Worm (Caenorhabditis elegans): Measurements from ENCODE around the gene T10H4.4.

T10H4.4 gene

DNA sequence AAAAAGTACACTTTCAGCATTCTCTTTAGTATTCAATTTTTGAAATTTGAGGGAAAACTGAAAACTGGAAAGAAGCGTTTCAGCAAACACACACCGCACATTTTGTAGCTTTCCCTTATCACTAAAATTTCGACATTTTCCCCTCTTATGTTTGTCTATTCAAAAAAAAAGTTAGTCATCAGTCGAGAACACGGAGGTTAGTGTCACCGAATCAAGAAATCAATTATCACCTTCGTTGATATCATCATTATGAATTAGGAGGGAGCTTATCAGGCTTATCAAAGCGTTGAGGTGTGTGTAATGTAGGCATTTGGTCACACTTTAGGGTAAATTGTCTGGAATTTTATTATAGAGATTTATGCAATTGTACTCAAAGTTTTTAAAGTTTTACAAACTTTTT lies 26.4 kb upstream of the T10H4.4 start, which contains the start of gene cpr-3 (continued):
- TF ChIP-seq nhr-47 (tag; optimal IDR thresholded peaks at IDR 0.05), result no peak
- TF ChIP-seq tlp-1 (tag; optimal IDR thresholded peaks at IDR 0.05), result peak; percentile 83
- TF ChIP-seq efl-3 (GFP tag; optimal IDR thresholded peaks at IDR 0.05), result no peak
- TF ChIP-seq isw-1 (GFP tag; IDR thresholded peaks at IDR 0.05), result no peak
- TF ChIP-seq lin-15B (tag; optimal IDR thresholded peaks at IDR 0.05), result no peak

DNA sequence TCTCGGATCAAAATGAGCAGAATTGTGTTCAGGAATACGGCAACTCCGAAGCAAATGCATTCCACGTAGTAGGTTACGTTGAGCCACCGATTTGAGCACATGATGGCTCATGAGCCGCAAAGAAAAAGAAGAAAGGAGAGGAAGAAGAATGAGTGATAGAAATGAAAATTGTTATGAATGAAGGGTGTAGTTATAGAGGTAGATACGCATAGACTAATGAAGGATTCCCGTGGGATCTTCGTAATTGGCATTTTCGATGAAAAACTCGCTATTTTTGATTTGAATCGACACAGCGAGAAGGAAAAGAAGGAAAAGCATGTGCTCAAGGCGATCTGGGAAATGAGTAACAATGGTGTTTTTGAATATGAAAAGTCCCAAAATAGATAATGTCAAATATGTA lies 21.7 kb upstream of the T10H4.4 start, which contains the start of gene str-96:
TSS of gene str-96 (minus strand) at position 101 of the 400 bp plus-strand sequence.
- TF ChIP-seq egl-13 (tag; optimal IDR thresholded peaks at IDR 0.05), result no peak
- TF ChIP-seq ceh-8 (GFP tag; optimal IDR thresholded peaks at IDR 0.05), result peak; percentile 86
- TF ChIP-seq nhr-84 (tag; optimal IDR thresholded peaks at IDR 0.05), result no peak
- TF ChIP-seq fkh-8 (tag; optimal IDR thresholded peaks at IDR 0.05), result peak; percentile 32

DNA sequence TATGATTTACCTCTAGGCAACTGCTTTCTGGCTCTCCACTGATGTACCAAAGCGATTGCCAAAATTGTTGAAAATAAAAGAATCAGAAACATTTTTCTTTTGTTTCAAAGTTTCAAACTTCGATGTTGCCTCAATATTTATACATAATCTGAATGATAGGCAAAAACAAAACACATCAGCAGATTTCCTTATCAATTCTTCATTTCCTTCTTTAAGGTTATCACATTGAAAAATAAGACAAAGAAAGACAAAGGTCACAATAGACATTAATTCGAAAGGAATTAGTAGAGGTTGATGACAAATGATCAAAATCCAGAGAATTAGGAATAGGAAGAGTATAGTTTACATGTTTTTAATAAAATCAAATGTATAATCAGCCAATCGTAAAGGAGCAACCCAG lies 18.8 kb upstream of the T10H4.4 start, which contains the start of gene cyp-34A2:
TSS of gene cyp-34A2 (minus strand) at position 101 of the 400 bp plus-strand sequence.
- TF ChIP-seq efl-1 (optimal IDR thresholded peaks at IDR 0.05), result no peak
- TF ChIP-seq efl-1 (GFP tag; optimal IDR thresholded peaks at IDR 0.05 in 1 of 2), result peak in 1 of 2 experiments; percentile 12
- TF ChIP-seq sptf-1 (tag; optimal IDR thresholded peaks at IDR 0.05), result no peak

DNA sequence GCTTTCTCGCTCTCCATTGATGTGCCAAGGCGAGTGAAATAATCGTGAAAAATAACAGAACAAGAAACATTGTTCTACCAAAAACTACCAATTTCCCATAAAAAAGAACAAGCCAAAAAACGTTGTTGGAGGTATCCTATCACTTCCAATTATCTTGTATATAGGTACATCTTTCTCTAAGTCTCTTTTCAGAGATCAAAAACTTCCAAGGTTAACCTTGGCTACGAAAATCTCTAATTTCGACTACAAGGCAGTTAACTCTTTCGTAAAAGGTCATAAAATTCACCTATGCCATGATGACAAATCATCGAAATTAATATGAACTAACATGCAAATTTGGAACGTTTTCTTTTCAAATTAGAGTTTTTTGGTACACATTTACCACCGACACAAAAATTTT lies 15.7 kb upstream of the T10H4.4 start, which contains the start of gene cyp-34A1:
TSS of gene cyp-34A1 (minus strand) at position 101 of the 400 bp plus-strand sequence.
- TF ChIP-seq unc-86 (tag; optimal IDR thresholded peaks at IDR 0.05) (no peak), vab-15 (tag; optimal IDR thresholded peaks at IDR 0.05) (no peak), nhr-77 (tag; optimal IDR thresholded peaks at IDR 0.05) (no peak), nhr-19 (GFP tag; conservative IDR thresholded peaks at IDR 0.05) (no peak), mdl-1 (tag; optimal IDR thresholded peaks at IDR 0.05) (no peak), tlp-1 (tag; optimal IDR thresholded peaks at IDR 0.05) (no peak)

DNA sequence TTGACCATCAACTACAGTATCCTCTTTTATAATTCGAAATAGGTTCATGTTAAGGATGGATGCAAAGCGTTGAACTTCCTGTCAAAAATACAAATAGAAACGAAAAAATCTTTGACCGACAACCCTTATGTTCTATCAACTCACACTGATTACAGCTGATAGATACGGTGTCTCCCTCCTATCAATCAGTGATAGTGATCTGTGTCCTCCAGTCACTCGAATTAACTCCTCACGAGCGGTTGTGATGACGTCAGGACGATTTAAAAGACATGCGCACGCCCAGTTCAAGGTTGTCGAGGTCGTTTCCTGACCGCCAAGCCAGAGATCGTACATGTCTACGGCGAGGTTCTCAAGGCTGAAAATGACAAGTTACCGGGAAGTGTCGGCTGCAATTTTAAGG lies 13.8 kb upstream of the T10H4.4 start:
- TF ChIP-seq nhr-77 (tag; optimal IDR thresholded peaks at IDR 0.05) (no peak), tlp-1 (tag; optimal IDR thresholded peaks at IDR 0.05) (no peak), nhr-85 (tag) (peak; percentile 83), nhr-20 (tag; optimal IDR thresholded peaks at IDR 0.05) (peak; percentile 42), efl-1 (optimal IDR thresholded peaks at IDR 0.05) (no peak), efl-1 (GFP tag; optimal IDR thresholded peaks at IDR 0.05 in 1 of 2) (peak in 1 of 2 experiments; percentile 88), elt-3 (tag; optimal IDR thresholded peaks at IDR 0.05) (peak; percentile 28 to 88 (median 78))

DNA sequence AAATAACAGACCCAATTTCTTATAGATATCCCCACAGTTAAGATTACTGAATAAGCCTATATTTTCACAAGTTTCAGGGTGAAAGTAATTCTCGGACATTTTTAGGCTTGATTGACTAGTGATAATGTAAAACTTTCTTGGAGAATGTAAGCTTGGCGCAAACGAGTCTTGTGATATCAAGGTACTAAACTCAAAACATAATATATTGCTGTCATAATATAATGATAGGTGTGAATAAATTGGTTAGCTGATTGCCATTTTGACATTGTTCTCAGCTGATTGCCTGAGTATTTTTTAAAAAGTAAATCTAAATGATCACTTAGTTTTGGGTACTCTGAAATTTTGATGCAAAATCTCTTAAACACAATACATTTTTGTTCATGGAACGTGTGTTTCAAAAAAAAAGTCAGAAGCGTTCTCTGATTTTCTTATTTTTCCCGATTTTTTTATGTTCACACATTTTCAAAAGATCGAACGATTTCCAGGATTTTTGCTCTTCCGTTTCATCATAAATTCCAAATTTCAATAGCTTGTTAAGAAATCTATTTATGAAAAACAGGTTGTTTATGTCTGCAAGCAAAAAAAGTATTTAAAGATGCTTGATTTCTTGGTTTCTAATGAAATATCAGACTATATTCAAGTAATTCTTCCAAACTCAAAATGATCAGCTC lies 9.3 kb upstream of the T10H4.4 start, which contains the start of the genes srw-19 and srx-51:
TSS of gene srw-19 (minus strand) at position 101 of the 671 bp plus-strand sequence.
TSS of gene srx-51 (plus strand) at position 621 of the 671 bp plus-strand sequence.
- no peak for TF ChIP-seq nhr-19 (GFP tag; conservative IDR thresholded peaks at IDR 0.05)
- TF ChIP-seq ceh-63 (GFP tag; optimal IDR thresholded peaks at IDR 0.05), result no peak
- TF ChIP-seq snu-23 (GFP tag; optimal IDR thresholded peaks at IDR 0.05), result no peak
- TF ChIP-seq grh-1 (GFP tag; IDR thresholded peaks at IDR 0.05), result no peak
- TF ChIP-seq lir-3 (tag; optimal IDR thresholded peaks at IDR 0.05; ENCODE audit: poor library complexity), result no peak
- no peak for TF ChIP-seq nhr-11 (tag; optimal IDR thresholded peaks at IDR 0.05)
- no peak for TF ChIP-seq unc-86 (tag; optimal IDR thresholded peaks at IDR 0.05)
- no peak for TF ChIP-seq elt-2 (tag; optimal IDR thresholded peaks at IDR 0.05)
- TF ChIP-seq zip-4 (GFP tag; optimal IDR thresholded peaks at IDR 0.05), result no peak
- TF ChIP-seq lin-15B (tag; optimal IDR thresholded peaks at IDR 0.05), result no peak

DNA sequence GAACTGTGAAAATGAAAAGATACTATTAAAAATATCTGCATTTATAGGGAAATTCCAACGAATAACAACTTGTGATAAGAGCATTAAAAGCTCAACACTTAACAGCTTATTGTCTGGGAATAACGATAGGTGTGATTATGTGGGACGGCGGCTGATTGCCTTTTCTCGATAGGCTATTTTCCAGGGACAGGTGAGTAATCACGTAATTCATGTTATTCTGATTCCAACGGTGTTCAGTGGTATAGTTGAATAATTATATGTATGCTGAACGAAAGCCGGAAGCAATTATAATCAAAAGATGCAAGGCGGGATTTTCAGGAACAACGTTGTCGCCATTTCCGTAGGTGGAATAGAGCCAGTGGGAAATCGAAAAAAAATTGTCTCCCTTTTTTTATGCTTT lies 4.8 kb upstream of the T10H4.4 start, which contains the start of gene srw-17:
TSS of gene srw-17 (minus strand) at position 101 of the 400 bp plus-strand sequence.
- TF ChIP-seq lir-3 (tag; optimal IDR thresholded peaks at IDR 0.05; ENCODE audit: poor library complexity), result no peak
- TF ChIP-seq nhr-11 (tag; optimal IDR thresholded peaks at IDR 0.05), result no peak
- TF ChIP-seq fkh-4 (tag; optimal IDR thresholded peaks at IDR 0.05; ENCODE audit: borderline replicate concordance), result no peak
- no peak for TF ChIP-seq xbp-1 (tag; optimal IDR thresholded peaks at IDR 0.05)
- no peak for TF ChIP-seq efl-1 (optimal IDR thresholded peaks at IDR 0.05)
- no peak for TF ChIP-seq efl-1 (GFP tag; optimal IDR thresholded peaks at IDR 0.05 in 1 of 2)
- TF ChIP-seq zip-4 (GFP tag; optimal IDR thresholded peaks at IDR 0.05), result no peak
- TF ChIP-seq tbx-2 (tag; optimal IDR thresholded peaks at IDR 0.05), result no peak
- no peak for TF ChIP-seq sup-37 (GFP tag; optimal IDR thresholded peaks at IDR 0.05)
- no peak for TF ChIP-seq elt-3 (tag; optimal IDR thresholded peaks at IDR 0.05)
- no peak for TF ChIP-seq hlh-4 (tag; optimal IDR thresholded peaks at IDR 0.05)
- no peak for TF ChIP-seq nhr-85 (tag)
- no peak for TF ChIP-seq C04F5.9 (tag; optimal IDR thresholded peaks at IDR 0.05)
- TF ChIP-seq ceh-88 (GFP tag; IDR thresholded peaks at IDR 0.05), result no peak

Measured in whole organism, L1 larva.